Worm (Caenorhabditis elegans) whole organism, L4/young adult: ENCODE data around the gene stdh-2.

Source experiments
- W03F9.2 ChIP-seq: fragments of 150-350 bp; optimal IDR thresholded peaks from 2 replicates; lab custom pipeline; 2014; ENCODE audit warnings: missing biosample characterization, missing genetic modification characterization
- dao-5 ChIP-seq: sonication (generic microtip); optimal IDR thresholded peaks from 2 replicates; lab custom pipeline; 2016; ENCODE audit warnings: missing genotype, missing genetic modification characterization, moderate library complexity, missing compliant biosample characterization
- him-1 ChIP-seq: sonication (generic microtip); optimal IDR thresholded peaks from 2 replicates; lab custom pipeline; 2016; ENCODE audit warnings: missing genotype, missing genetic modification reagents, missing genetic modification characterization, missing compliant biosample characterization

The stdh-2 gene

ce11 chrV:16224027-16224426 lies at the start of gene stdh-2:
Gene stdh-2 (plus strand): TSS chrV:16224327.
- TF ChIP-seq him-1 (no peak), dao-5 (tag; lab: Kevin White, UChicago) (no peak), W03F9.2 (tag; lab: Kevin White, UChicago) (no peak)

ce11 chrV:16175227-16175626 lies 48.9 kb upstream of the stdh-2 start:
- TF ChIP-seq him-1 (no peak), W03F9.2 (tag; lab: Kevin White, UChicago) (no peak), dao-5 (tag; lab: Kevin White, UChicago) (no peak)

ce11 chrV:16175757-16176156 lies 48.4 kb upstream of the stdh-2 start, which contains the start of gene cyp-33D1:
Gene cyp-33D1 (minus strand): TSS chrV:16175857.
- no peak for TF ChIP-seq him-1
- TF ChIP-seq W03F9.2 (tag; lab: Kevin White, UChicago): no peak
- no peak for TF ChIP-seq dao-5 (tag; lab: Kevin White, UChicago)

ce11 chrV:16180350-16180749 lies 43.8 kb upstream of the stdh-2 start, which contains the start of gene str-106:
Gene str-106 (plus strand): TSS chrV:16180650.
- TF ChIP-seq W03F9.2 (tag; lab: Kevin White, UChicago) (no peak), him-1 (no peak), dao-5 (tag; lab: Kevin White, UChicago) (no peak)

- TF ChIP-seq W03F9.2 (tag; lab: Kevin White, UChicago): no peak
- TF ChIP-seq him-1: no peak
- TF ChIP-seq dao-5 (tag; lab: Kevin White, UChicago): no peak
These were observed 42.0 kb upstream of the stdh-2 start, which contains the start of gene srz-13 for ce11 chrV:16182110-16182509. Gene srz-13 (plus strand): TSS chrV:16182410.

ce11 chrV:16182918-16183317 lies 41.2 kb upstream of the stdh-2 start, which contains the start of gene srh-277:
Gene srh-277 (plus strand): TSS chrV:16183218.
- no peak for TF ChIP-seq him-1
- TF ChIP-seq W03F9.2 (tag; lab: Kevin White, UChicago): no peak
- no peak for TF ChIP-seq dao-5 (tag; lab: Kevin White, UChicago)

- TF ChIP-seq dao-5 (tag; lab: Kevin White, UChicago): no peak
- no peak for TF ChIP-seq W03F9.2 (tag; lab: Kevin White, UChicago)
- no peak for TF ChIP-seq him-1
These were observed 40.8 kb upstream of the stdh-2 start, which contains the start of gene srz-14 for ce11 chrV:16183357-16183756. Gene srz-14 (plus strand): TSS chrV:16183657.

ce11 chrV:16190485-16190884 lies 33.6 kb upstream of the stdh-2 start, which contains the start of gene srh-281:
Gene srh-281 (plus strand): TSS chrV:16190785.
- TF ChIP-seq dao-5 (tag; lab: Kevin White, UChicago) (no peak), W03F9.2 (tag; lab: Kevin White, UChicago) (no peak), him-1 (no peak)

ce11 chrV:16192114-16192513 lies 32.0 kb upstream of the stdh-2 start, which contains the start of gene srh-279:
Gene srh-279 (plus strand): TSS chrV:16192414.
- no peak for TF ChIP-seq him-1
- no peak for TF ChIP-seq W03F9.2 (tag; lab: Kevin White, UChicago)
- TF ChIP-seq dao-5 (tag; lab: Kevin White, UChicago): no peak

ce11 chrV:16194639-16195038 lies 29.5 kb upstream of the stdh-2 start, which contains the start of gene rabr-4:
Gene rabr-4 (plus strand): TSS chrV:16194939.
- TF ChIP-seq him-1: no peak
- no peak for TF ChIP-seq W03F9.2 (tag; lab: Kevin White, UChicago)
- no peak for TF ChIP-seq dao-5 (tag; lab: Kevin White, UChicago)

- TF ChIP-seq him-1 (no peak), W03F9.2 (tag; lab: Kevin White, UChicago) (no peak), dao-5 (tag; lab: Kevin White, UChicago) (no peak)
These were observed 28.7 kb upstream of the stdh-2 start, which contains the start of gene rabr-3 for ce11 chrV:16195379-16195778. Gene rabr-3 (plus strand): TSS chrV:16195679.

- no peak for TF ChIP-seq him-1
- no peak for TF ChIP-seq dao-5 (tag; lab: Kevin White, UChicago)
- TF ChIP-seq W03F9.2 (tag; lab: Kevin White, UChicago): no peak
These were observed 26.1 kb upstream of the stdh-2 start, which contains the start of gene F11A5.5 for ce11 chrV:16198016-16198415. Gene F11A5.5 (plus strand): TSS chrV:16198316.

- TF ChIP-seq him-1 (no peak), W03F9.2 (tag; lab: Kevin White, UChicago) (no peak), dao-5 (tag; lab: Kevin White, UChicago) (no peak)
These were observed 22.4 kb upstream of the stdh-2 start, which contains the start of gene F11A5.17 for ce11 chrV:16201730-16202129. Gene F11A5.17 (plus strand): TSS chrV:16202030.

- TF ChIP-seq W03F9.2 (tag; lab: Kevin White, UChicago) (no peak), him-1 (no peak), dao-5 (tag; lab: Kevin White, UChicago) (no peak)
These were observed 21.5 kb upstream of the stdh-2 start, which contains the start of gene F11A5.18 for ce11 chrV:16202618-16203017. Gene F11A5.18 (plus strand): TSS chrV:16202918.
